Fruit fly (Drosophila melanogaster) whole organism, embryonic: ENCODE results near the gene CG8173.

ENCODE experiments used
- Abd-B ChIP-seq: fragments of 200-800 bp; sonication (Bioruptor generic); optimal IDR thresholded peaks from 2 replicates; lab custom pipeline; 2018; ENCODE audit warnings: missing biosample characterization, mild to moderate bottlenecking, missing genetic modification characterization, moderate library complexity
- Adf1 ChIP-seq: fragments of 200-800 bp; sonication (Bioruptor generic); IDR thresholded peaks from 2 replicates; pipeline ENCODE4 v1.3.6; 2022; ENCODE audit warnings: missing biosample characterization, missing genetic modification characterization
- CG10321 ChIP-seq: fragments of 200-800 bp; sonication (Bioruptor generic); IDR thresholded peaks from 2 replicates; pipeline ENCODE4 v1.3.6; 2022; ENCODE audit warnings: missing biosample characterization, missing genetic modification characterization
- CG10979 ChIP-seq: fragments of 200-800 bp; sonication (Bioruptor generic); optimal IDR thresholded peaks from 2 replicates; lab custom pipeline; 2018; ENCODE audit warnings: missing biosample characterization, mild to moderate bottlenecking, missing genetic modification characterization, moderate library complexity
- CG12219 ChIP-seq: fragments of 200-800 bp; sonication (Bioruptor generic); optimal IDR thresholded peaks from 3 replicates; lab custom pipeline; 2018; ENCODE audit warnings: missing biosample characterization, mild to moderate bottlenecking, missing genetic modification characterization
- CG12769 ChIP-seq: fragments of 200-800 bp; sonication (Bioruptor generic); optimal IDR thresholded peaks from 2 replicates; lab custom pipeline; 2019; ENCODE audit warnings: missing biosample characterization, mild to moderate bottlenecking, missing genetic modification characterization, moderate library complexity
- CG13287 ChIP-seq: fragments of 200-800 bp; sonication (Bioruptor generic); IDR thresholded peaks from 2 replicates; pipeline ENCODE4 v1.3.6; 2022; ENCODE audit warnings: missing biosample characterization, missing genetic modification characterization; ENCODE audit not compliant: partially characterized antibody
- CG1529 ChIP-seq: fragments of 200-800 bp; sonication (Bioruptor generic); optimal IDR thresholded peaks from 3 replicates; lab custom pipeline; 2018; ENCODE audit warnings: missing biosample characterization, missing genetic modification characterization
- CG17912 ChIP-seq: fragments of 200-800 bp; sonication (Bioruptor generic); optimal IDR thresholded peaks from 2 replicates; lab custom pipeline; 2018; ENCODE audit warnings: missing biosample characterization, mild to moderate bottlenecking, missing genetic modification characterization
- CG18764 ChIP-seq: fragments of 200-800 bp; sonication (Bioruptor generic); optimal IDR thresholded peaks from 3 replicates; lab custom pipeline; 2016; ENCODE audit warnings: missing biosample characterization, missing genetic modification characterization
- CG30431 ChIP-seq: fragments of 200-800 bp; sonication (Bioruptor generic); optimal IDR thresholded peaks from 2 replicates; lab custom pipeline; 2017; ENCODE audit warnings: missing biosample characterization, missing genetic modification characterization
- CG34224 ChIP-seq: fragments of 200-800 bp; sonication (Bioruptor generic); IDR thresholded peaks from 3 replicates; pipeline ENCODE4 v1.3.6; 2022; ENCODE audit warnings: missing biosample characterization, missing genetic modification characterization; ENCODE audit not compliant: partially characterized antibody
- CG3838 ChIP-seq: fragments of 200-800 bp; sonication (Bioruptor generic); optimal IDR thresholded peaks from 3 replicates; lab custom pipeline; 2016; ENCODE audit warnings: missing biosample characterization, missing genetic modification characterization
- CG6683 ChIP-seq: fragments of 200-800 bp; sonication (Bioruptor generic); optimal IDR thresholded peaks from 2 replicates; lab custom pipeline; 2017; ENCODE audit warnings: missing biosample characterization, mild to moderate bottlenecking, missing genetic modification characterization, missing genetic modification reagents
- CG8765 ChIP-seq: fragments of 200-800 bp; sonication (Bioruptor generic); IDR thresholded peaks from 2 replicates; pipeline ENCODE4 v1.3.6; 2022; ENCODE audit warnings: missing biosample characterization, missing genetic modification characterization
- CG9215 ChIP-seq: fragments of 200-800 bp; sonication (Bioruptor generic); IDR thresholded peaks from 2 replicates; pipeline ENCODE4 v1.3.6; 2022; ENCODE audit warnings: missing biosample characterization, missing genetic modification characterization
- CkIIα-i1 ChIP-seq: fragments of 200-800 bp; sonication (Bioruptor generic); IDR thresholded peaks from 2 replicates; pipeline ENCODE4 v1.3.6; 2022; ENCODE audit warnings: missing biosample characterization, missing genetic modification characterization
- Deaf1 ChIP-seq: fragments of 200-800 bp; optimal IDR thresholded peaks from 3 replicates; lab custom pipeline; 2019; ENCODE audit warnings: missing biosample characterization, mild to moderate bottlenecking, missing genetic modification characterization, moderate library complexity
- Dip2 ChIP-seq: fragments of 200-800 bp; sonication (Bioruptor generic); IDR thresholded peaks from 2 replicates; pipeline ENCODE4 v1.3.6; 2022; ENCODE audit warnings: missing biosample characterization, missing genetic modification characterization
- Elba2 ChIP-seq: fragments of 200-800 bp; sonication (Bioruptor generic); optimal IDR thresholded peaks from 3 replicates; lab custom pipeline; 2016; ENCODE audit warnings: missing biosample characterization, missing genetic modification characterization
- Ets97D ChIP-seq: fragments of 200-800 bp; sonication (Bioruptor generic); optimal IDR thresholded peaks from 3 replicates; lab custom pipeline; 2016; ENCODE audit warnings: missing biosample characterization, missing genetic modification characterization
- GATAe ChIP-seq: fragments of 200-800 bp; sonication (Bioruptor generic); conservative IDR thresholded peaks from 2 replicates; pipeline ENCODE4 v1.3.6; 2022; ENCODE audit warnings: missing biosample characterization, missing genetic modification characterization
- Hey ChIP-seq: fragments of 200-800 bp; sonication (Bioruptor generic); optimal IDR thresholded peaks from 3 replicates; lab custom pipeline; 2018; ENCODE audit warnings: missing biosample characterization, mild to moderate bottlenecking, missing genetic modification characterization
- HmgD ChIP-seq: fragments of 200-800 bp; sonication (Bioruptor generic); optimal IDR thresholded peaks from 3 replicates; lab custom pipeline; 2016; ENCODE audit warnings: missing biosample characterization, missing genetic modification characterization
- NC2α ChIP-seq: fragments of 200-800 bp; sonication (Bioruptor generic); optimal IDR thresholded peaks from 2 replicates; lab custom pipeline; 2016; ENCODE audit warnings: missing biosample characterization, missing genetic modification characterization
- NFAT ChIP-seq: fragments of 200-800 bp; sonication (Bioruptor generic); IDR thresholded peaks from 2 replicates; pipeline ENCODE4 v1.3.6; 2022; ENCODE audit warnings: missing biosample characterization, missing genetic modification characterization
- Neu2 ChIP-seq: fragments of 200-800 bp; sonication (Bioruptor generic); optimal IDR thresholded peaks from 3 replicates; lab custom pipeline; 2016; ENCODE audit warnings: missing biosample characterization, missing genetic modification characterization, borderline replicate concordance
- Sox100B ChIP-seq: fragments of 200-800 bp; sonication (Bioruptor generic); optimal IDR thresholded peaks from 3 replicates; lab custom pipeline; 2018; ENCODE audit warnings: missing biosample characterization, mild to moderate bottlenecking, missing genetic modification characterization
- Taf1 ChIP-seq: fragments of 200-800 bp; sonication (Bioruptor generic); IDR thresholded peaks from 2 replicates; pipeline ENCODE4 v1.3.6; 2022; ENCODE audit warnings: missing biosample characterization, missing genetic modification characterization
- Trl ChIP-seq, 3 experiments: fragments of >200 bp in 2 of 3; fragments of 200-800 bp in 1 of 3; sonication (Bioruptor generic) in 1 of 3; optimal IDR thresholded peaks; 2 replicates in 1 of 3; 3 replicates in 2 of 3; lab custom pipeline; 2016 to 2017; ENCODE audit warnings: missing biosample characterization in 1 of 3, missing genetic modification characterization in 1 of 3
- bbx ChIP-seq: fragments of 200-800 bp; sonication (Bioruptor generic); IDR thresholded peaks from 2 replicates; pipeline ENCODE4 v1.3.6; 2022; ENCODE audit warnings: missing biosample characterization, missing genetic modification characterization; ENCODE audit not compliant: partially characterized antibody
- cas ChIP-seq: fragments of 200-800 bp; sonication (Bioruptor generic); IDR thresholded peaks from 2 replicates; pipeline ENCODE4 v1.3.6; 2022; ENCODE audit warnings: missing biosample characterization, missing genetic modification characterization
- chinmo ChIP-seq: fragments of 200-800 bp; sonication (Bioruptor generic); IDR thresholded peaks from 4 replicates; pipeline ENCODE4 v1.3.6; 2022; ENCODE audit warnings: missing biosample characterization, missing genetic modification characterization; ENCODE audit not compliant: partially characterized antibody
- crol ChIP-seq: fragments of 200-800 bp; sonication (Bioruptor generic); IDR thresholded peaks from 2 replicates; pipeline ENCODE4 v1.3.6; 2022; ENCODE audit warnings: missing biosample characterization, missing genetic modification characterization
- dmrt11E ChIP-seq: fragments of 200-800 bp; sonication (Bioruptor generic); optimal IDR thresholded peaks from 3 replicates; lab custom pipeline; 2018; ENCODE audit warnings: missing biosample characterization, mild to moderate bottlenecking, missing genetic modification characterization, moderate library complexity
- hth ChIP-seq: fragments of >200 bp; optimal IDR thresholded peaks from 2 replicates; lab custom pipeline; 2017; ENCODE audit warnings: inconsistent platforms
- insv ChIP-seq, 2 experiments: fragments of 200-800 bp; sonication (Bioruptor generic); optimal IDR thresholded peaks; 3 replicates each; lab custom pipeline; 2016 to 2018; ENCODE audit warnings: missing biosample characterization in 2 of 2, missing genetic modification characterization in 2 of 2
- ken ChIP-seq: fragments of 200-800 bp; sonication (Bioruptor generic); IDR thresholded peaks from 3 replicates; pipeline ENCODE4 v1.3.6; 2022; ENCODE audit warnings: missing biosample characterization, missing genetic modification characterization
- mirr ChIP-seq: fragments of 200-800 bp; sonication (Bioruptor generic); optimal IDR thresholded peaks from 3 replicates; lab custom pipeline; 2018; ENCODE audit warnings: missing biosample characterization, mild to moderate bottlenecking, missing genetic modification characterization
- onecut ChIP-seq: fragments of 200-800 bp; sonication (Bioruptor generic); IDR thresholded peaks from 2 replicates; pipeline ENCODE4 v1.3.6; 2022; ENCODE audit warnings: missing biosample characterization, missing genetic modification characterization
- p53 ChIP-seq: fragments of 200-800 bp; sonication (Bioruptor generic); optimal IDR thresholded peaks from 2 replicates; lab custom pipeline; 2016; ENCODE audit warnings: missing biosample characterization, missing genetic modification characterization
- pnt ChIP-seq: fragments of 200-800 bp; sonication (Bioruptor generic); optimal IDR thresholded peaks from 3 replicates; lab custom pipeline; 2016; ENCODE audit warnings: missing biosample characterization, missing genetic modification characterization
- prd ChIP-seq, 3 experiments: fragments of >200 bp in 2 of 3; fragments of 200-800 bp in 1 of 3; sonication (Bioruptor generic) in 1 of 3; optimal IDR thresholded peaks in 2 of 3; IDR thresholded peaks in 1 of 3; 2 replicates in 2 of 3; 3 replicates in 1 of 3; pipeline versions ENCODE4 v1.3.6 to Lab custom; 2017 to 2022; ENCODE audit warnings: missing biosample characterization in 1 of 3, missing genetic modification characterization in 1 of 3
- rib ChIP-seq: fragments of 200-800 bp; sonication (Bioruptor generic); IDR thresholded peaks from 2 replicates; pipeline ENCODE4 v1.3.6; 2022; ENCODE audit warnings: missing biosample characterization, missing genetic modification characterization
- stwl ChIP-seq: fragments of 200-800 bp; sonication (Bioruptor generic); optimal IDR thresholded peaks from 3 replicates; lab custom pipeline; 2018; ENCODE audit warnings: missing biosample characterization, mild to moderate bottlenecking, missing genetic modification characterization, moderate library complexity
- zf30C ChIP-seq: fragments of 200-800 bp; sonication (Bioruptor generic); optimal IDR thresholded peaks from 3 replicates; lab custom pipeline; 2018; ENCODE audit warnings: missing biosample characterization, mild to moderate bottlenecking, missing genetic modification characterization

The CG8173 gene

dm6 chrX:17698864-17699504 is 10.5 kb downstream of the CG8173 start (continued):
- TF ChIP-seq dmrt11E (tag; lab: Kevin White, UChicago) = peak; percentile 83
- TF ChIP-seq p53 (GFP tag; lab: Kevin White, UChicago) = peak; percentile 37
- TF ChIP-seq CG30431 (GFP tag; lab: Kevin White, UChicago) = peak; percentile 74
- TF ChIP-seq bbx = 0 out of 2 replicates have a peak, but pooled peaks have one; percentile 8
- peak; percentile 7 for TF ChIP-seq CG17912 (GFP tag; lab: Kevin White, UChicago)
- TF ChIP-seq insv (GFP tag; optimal IDR thresholded peaks at IDR 0.05; lab: Kevin White, UChicago) = peak in 1 of 2 experiments; percentile 49
- peak; percentile 67 for TF ChIP-seq pnt (GFP tag; lab: Kevin White, UChicago)
- no peak for TF ChIP-seq ken
- TF ChIP-seq CG12769 = peak; percentile 85
- TF ChIP-seq, all 482 proteins: peak for 383

dm6 chrX:17698436-17698835 is 11.0 kb downstream of the CG8173 start, which contains the start of gene chas:
Gene chas (minus strand): TSS chrX:17698730.
- TF ChIP-seq crol = peak; percentile 82
- TF ChIP-seq Abd-B = no peak
- peak; percentile 47; the same call in 1 of the 3 replicates for TF ChIP-seq CG34224 (GFP tag; lab: Robert Waterston, UW)
- peak; percentile 64; the same call in 1 of the 2 replicates for TF ChIP-seq Adf1 (GFP tag; lab: Robert Waterston, UW)
- TF ChIP-seq Trl (optimal IDR thresholded peaks at IDR 0.05; lab: Kevin White, UChicago) = peak in 1 of 2 experiments; percentile 39
- no peak for TF ChIP-seq Trl (GFP tag; optimal IDR thresholded peaks at IDR 0.05; lab: Kevin White, UChicago)
- TF ChIP-seq CG10321 (GFP tag; lab: Robert Waterston, UW) = no peak
- no peak for TF ChIP-seq HmgD (GFP tag; lab: Kevin White, UChicago)
- TF ChIP-seq rib = peak; percentile 73
- TF ChIP-seq NFAT (GFP tag; lab: Robert Waterston, UW) = peak; percentile 87
- 0 out of 3 replicates have a peak, but pooled peaks have one; percentile 4 for TF ChIP-seq ken
- TF ChIP-seq CG12769 = peak; percentile 32
- TF ChIP-seq Hey (tag; lab: Kevin White, UChicago) = no peak
- peak; percentile 78; the same call in 3 of the 4 replicates for TF ChIP-seq chinmo (GFP tag; lab: Robert Waterston, UW)
- TF ChIP-seq Deaf1 (tag; lab: Kevin White, UChicago) = peak; percentile 65
- TF ChIP-seq hth = no peak
- TF ChIP-seq CG13287 (GFP tag; lab: Robert Waterston, UW) = peak; percentile 7; the same call in 1 of the 2 replicates

- TF ChIP-seq CG6683 (GFP tag; lab: Kevin White, UChicago) (no peak), Sox100B (GFP tag; lab: Kevin White, UChicago) (no peak), Elba2 (GFP tag; lab: Kevin White, UChicago) (peak; percentile 59), prd (optimal IDR thresholded peaks at IDR 0.05; lab: Kevin White, UChicago) (no peak), prd (GFP tag; IDR thresholded peaks at IDR 0.05; lab: Robert Waterston, UW) (no peak), CG8765 (GFP tag; lab: Robert Waterston, UW) (no peak), cas (GFP tag; lab: Robert Waterston, UW) (no peak), CG18764 (GFP tag; lab: Kevin White, UChicago) (no peak), Taf1 (GFP tag; lab: Robert Waterston, UW) (no peak), CG10979 (peak; percentile 97), zf30C (no peak), CkIIα-i1 (no peak), insv (GFP tag; optimal IDR thresholded peaks at IDR 0.05; lab: Kevin White, UChicago) (peak in 1 of 2 experiments; percentile 89), Dip2 (GFP tag; lab: Robert Waterston, UW) (peak; percentile 76), mirr (GFP tag; lab: Kevin White, UChicago) (peak; percentile 8), Neu2 (GFP tag; lab: Kevin White, UChicago) (no peak), CG3838 (no peak), GATAe (GFP tag; lab: Robert Waterston, UW) (no peak), CG1529 (no peak), Ets97D (GFP tag; lab: Kevin White, UChicago) (no peak), CG17912 (GFP tag; lab: Kevin White, UChicago) (no peak), CG9215 (no peak), NC2α (GFP tag; lab: Kevin White, UChicago) (no peak), CG12219 (GFP tag; lab: Kevin White, UChicago) (no peak), stwl (tag; lab: Kevin White, UChicago) (peak; percentile 84), onecut (GFP tag; lab: Robert Waterston, UW) (peak; percentile 54)
Measured at dm6 chrX:17697703-17698145, 11.7 kb downstream of the CG8173 start.
